Fruit fly (Drosophila melanogaster): Measurements from ENCODE around the gene Moca-cyp.

Gene Moca-cyp

dm6 chr3R:28339654-28340605, at the start of gene Moca-cyp, which contains the start of gene Gfat2:
Gene Moca-cyp (plus strand): TSS chr3R:28340334.
Gene Gfat2 (minus strand): TSS chr3R:28339765.
- TF ChIP-seq Ets96B (tag; optimal IDR thresholded peaks at IDR 0.05) (peak; percentile 52), fd85E (GFP tag; optimal IDR thresholded peaks at IDR 0.05) (no peak), Ets21C (GFP tag; optimal IDR thresholded peaks at IDR 0.05) (no peak), CG6276 (GFP tag; optimal IDR thresholded peaks at IDR 0.05) (no peak), Sox102F (GFP tag; optimal IDR thresholded peaks at IDR 0.05) (peak; percentile 40), Hr4 (GFP tag; optimal IDR thresholded peaks at IDR 0.05) (peak; percentile 54), topi (GFP tag; optimal IDR thresholded peaks at IDR 0.05) (peak; percentile 40), Hr38 (GFP tag; optimal IDR thresholded peaks at IDR 0.05) (no peak), CG8119 (GFP tag; IDR thresholded peaks at IDR 0.05) (0 out of 3 replicates have a peak, but pooled peaks have one; percentile 38), Gug (GFP tag; IDR thresholded peaks at IDR 0.05) (peak; percentile 36; the same call in 1 of the 2 replicates), fd59A (GFP tag; optimal IDR thresholded peaks at IDR 0.05) (peak; percentile 12), OdsH (GFP tag; optimal IDR thresholded peaks at IDR 0.05) (peak; percentile 77), CG11294 (GFP tag; IDR thresholded peaks at IDR 0.05) (peak; percentile 38; the same call in 1 of the 2 replicates), CG8319 (GFP tag; optimal IDR thresholded peaks at IDR 0.05) (peak; percentile 26), CG1621 (tag; optimal IDR thresholded peaks at IDR 0.05) (no peak), spab (GFP tag; optimal IDR thresholded peaks at IDR 0.05) (peak; percentile 11), CG6854 (GFP tag; optimal IDR thresholded peaks at IDR 0.05) (peak; percentile 67), Sox15 (GFP tag; optimal IDR thresholded peaks at IDR 0.05) (peak; percentile 57), CG10669 (GFP tag; optimal IDR thresholded peaks at IDR 0.05) (peak; percentile 53), CG31627 (GFP tag; optimal IDR thresholded peaks at IDR 0.05) (peak; percentile 25), CG15336 (GFP tag; IDR thresholded peaks at IDR 0.05) (peak; percentile 63), Sox14 (GFP tag; optimal IDR thresholded peaks at IDR 0.05) (peak; percentile 8), achi (GFP tag; optimal IDR thresholded peaks at IDR 0.05) (peak; percentile 64), CG11902 (GFP tag; optimal IDR thresholded peaks at IDR 0.05) (peak; percentile 24), CG3919 (GFP tag; optimal IDR thresholded peaks at IDR 0.05) (peak; percentile 61), svp (GFP tag) (peak; percentile 86), CG3032 (tag; optimal IDR thresholded peaks at IDR 0.05) (peak; percentile 73), CG7368 (GFP tag; optimal IDR thresholded peaks at IDR 0.05) (peak; percentile 15), salr (GFP tag; optimal IDR thresholded peaks at IDR 0.05) (peak; percentile 17 to 57), Eip75B (GFP tag; optimal IDR thresholded peaks at IDR 0.05) (peak; percentile 3), CG11762 (GFP tag; optimal IDR thresholded peaks at IDR 0.05; ENCODE audit: insufficient read depth) (peak; percentile 31), ss (GFP tag; optimal IDR thresholded peaks at IDR 0.05) (peak; percentile 35 to 59), Eip93F (GFP tag; optimal IDR thresholded peaks at IDR 0.05) (peak; percentile 34), Hr39 (GFP tag; optimal IDR thresholded peaks at IDR 0.05) (peak; percentile 33), Blimp-1 (GFP tag; optimal IDR thresholded peaks at IDR 0.05) (peak; percentile 12), esn (GFP tag; optimal IDR thresholded peaks at IDR 0.05) (peak; percentile 49), dac (GFP tag; optimal IDR thresholded peaks at IDR 0.05) (peak; percentile 9), cyc (GFP tag; optimal IDR thresholded peaks at IDR 0.05) (peak; percentile 42), CG34406 (GFP tag; optimal IDR thresholded peaks at IDR 0.05) (peak; percentile 53), Smox (GFP tag; optimal IDR thresholded peaks at IDR 0.05) (peak; percentile 42), CG6792 (GFP tag; optimal IDR thresholded peaks at IDR 0.05) (peak; percentile 32), lz (GFP tag; optimal IDR thresholded peaks at IDR 0.05) (peak; percentile 53), Met (GFP tag; optimal IDR thresholded peaks at IDR 0.05) (peak; percentile 36), CG10631 (GFP tag; optimal IDR thresholded peaks at IDR 0.05) (peak; percentile 57), net (GFP tag; optimal IDR thresholded peaks at IDR 0.05) (peak; percentile 27), CG16779 (tag; optimal IDR thresholded peaks at IDR 0.05) (peak; percentile 21), fkh (GFP tag; optimal IDR thresholded peaks at IDR 0.05) (peak; percentile 99), dsx (GFP tag; optimal IDR thresholded peaks at IDR 0.05; ENCODE audit: poor library complexity, severe bottlenecking) (peak; percentile 44), CG4318 (GFP tag; optimal IDR thresholded peaks at IDR 0.05) (peak; percentile 49)
